Worm (Caenorhabditis elegans) whole organism, L3 larva: ENCODE measurements around the gene F08G2.5.

Experiments used
- aly-2 ChIP-seq: fragments of 150-350 bp; optimal IDR thresholded peaks from 2 replicates; lab custom pipeline; 2014; ENCODE audit warnings: missing biosample characterization, missing genetic modification characterization
- ama-1 ChIP-seq: fragments of 150-350 bp; optimal IDR thresholded peaks from 2 replicates; lab custom pipeline; 2018
- ceh-28 ChIP-seq: fragments of 150-350 bp; optimal IDR thresholded peaks from 2 replicates; lab custom pipeline; 2014; ENCODE audit warnings: missing biosample characterization, missing genetic modification reagents, missing genetic modification characterization
- ceh-82 ChIP-seq: fragments of 150-350 bp; optimal IDR thresholded peaks from 2 replicates; lab custom pipeline; 2014; ENCODE audit warnings: missing biosample characterization, missing genetic modification characterization
- daf-12 ChIP-seq: fragments of 150-350 bp; optimal IDR thresholded peaks from 2 replicates; lab custom pipeline; 2014; ENCODE audit warnings: missing biosample characterization, missing genetic modification reagents, missing genetic modification characterization
- egl-5 ChIP-seq: fragments of 150-350 bp; optimal IDR thresholded peaks from 2 replicates; lab custom pipeline; 2017; ENCODE audit warnings: missing biosample characterization, missing genetic modification reagents, missing genetic modification characterization, inconsistent platforms
- elt-3 ChIP-seq, 3 experiments: fragments of 150-350 bp in 1 of 3; sonication (generic microtip) in 2 of 3; optimal IDR thresholded peaks; 2 replicates in 2 of 3; 4 replicates in 1 of 3; lab custom pipeline; 2014 to 2017; ENCODE audit warnings: missing biosample characterization in 3 of 3, missing genetic modification characterization in 3 of 3
- fkh-10 ChIP-seq: sonication (generic microtip); optimal IDR thresholded peaks from 2 replicates; lab custom pipeline; 2017; ENCODE audit warnings: missing biosample characterization, missing genetic modification reagents, missing genetic modification characterization
- hmg-11 ChIP-seq: sonication (generic microtip); optimal IDR thresholded peaks from 2 replicates; lab custom pipeline; 2016; ENCODE audit warnings: missing genetic modification characterization, missing compliant biosample characterization
- lin-15B ChIP-seq: fragments of 150-350 bp; optimal IDR thresholded peaks from 2 replicates; lab custom pipeline; 2014; ENCODE audit warnings: missing biosample characterization, missing genetic modification characterization
- lin-39 ChIP-seq: fragments of 150-350 bp; optimal IDR thresholded peaks from 2 replicates; lab custom pipeline; 2018; ENCODE audit warnings: missing biosample characterization, missing genetic modification reagents, missing genetic modification characterization
- mdl-1 ChIP-seq: fragments of 150-350 bp; optimal IDR thresholded peaks from 2 replicates; lab custom pipeline; 2014; ENCODE audit warnings: missing biosample characterization, missing genetic modification characterization
- mml-1 ChIP-seq: fragments of 150-350 bp; sonication (generic microtip); optimal IDR thresholded peaks from 3 replicates; lab custom pipeline; 2014; ENCODE audit warnings: missing biosample characterization, missing genetic modification characterization
- nhr-11 ChIP-seq: fragments of 150-350 bp; optimal IDR thresholded peaks from 2 replicates; lab custom pipeline; 2014; ENCODE audit warnings: missing biosample characterization, missing genetic modification characterization
- nhr-12 ChIP-seq: fragments of 150-350 bp; optimal IDR thresholded peaks from 2 replicates; lab custom pipeline; 2014; ENCODE audit warnings: missing biosample characterization, missing genetic modification characterization
- nhr-23 ChIP-seq: fragments of 150-350 bp; optimal IDR thresholded peaks from 2 replicates; lab custom pipeline; 2014; ENCODE audit warnings: missing biosample characterization, missing genetic modification reagents, missing genetic modification characterization
- nhr-237 ChIP-seq: fragments of 150-350 bp; optimal IDR thresholded peaks from 2 replicates; lab custom pipeline; 2014; ENCODE audit warnings: missing biosample characterization, missing genetic modification characterization
- nhr-28 ChIP-seq: fragments of 150-350 bp; optimal IDR thresholded peaks from 2 replicates; lab custom pipeline; 2014; ENCODE audit warnings: missing biosample characterization, missing genetic modification characterization
- nhr-43 ChIP-seq: sonication (generic microtip); optimal IDR thresholded peaks from 2 replicates; lab custom pipeline; 2016; ENCODE audit warnings: mild to moderate bottlenecking, missing genetic modification characterization, missing compliant biosample characterization; ENCODE audit not compliant: poor library complexity, severe bottlenecking
- nhr-77 ChIP-seq: fragments of 150-350 bp; optimal IDR thresholded peaks from 2 replicates; lab custom pipeline; 2014; ENCODE audit warnings: missing biosample characterization, missing genetic modification characterization
- pqm-1 ChIP-seq: fragments of 150-350 bp; optimal IDR thresholded peaks from 2 replicates; lab custom pipeline; 2017; ENCODE audit warnings: missing biosample characterization, missing genetic modification characterization, inconsistent platforms
- snpc-4 ChIP-seq: fragments of 150-350 bp; optimal IDR thresholded peaks from 2 replicates; lab custom pipeline; 2014; ENCODE audit warnings: missing biosample characterization, missing genetic modification characterization
- unc-39 ChIP-seq: sonication (generic microtip); optimal IDR thresholded peaks from 4 replicates; lab custom pipeline; 2017; ENCODE audit warnings: missing biosample characterization, missing genetic modification characterization
- ztf-11 ChIP-seq: fragments of 150-350 bp; optimal IDR thresholded peaks from 2 replicates; lab custom pipeline; 2014; ENCODE audit warnings: missing biosample characterization, missing genetic modification characterization

The F08G2.5 gene

DNA sequence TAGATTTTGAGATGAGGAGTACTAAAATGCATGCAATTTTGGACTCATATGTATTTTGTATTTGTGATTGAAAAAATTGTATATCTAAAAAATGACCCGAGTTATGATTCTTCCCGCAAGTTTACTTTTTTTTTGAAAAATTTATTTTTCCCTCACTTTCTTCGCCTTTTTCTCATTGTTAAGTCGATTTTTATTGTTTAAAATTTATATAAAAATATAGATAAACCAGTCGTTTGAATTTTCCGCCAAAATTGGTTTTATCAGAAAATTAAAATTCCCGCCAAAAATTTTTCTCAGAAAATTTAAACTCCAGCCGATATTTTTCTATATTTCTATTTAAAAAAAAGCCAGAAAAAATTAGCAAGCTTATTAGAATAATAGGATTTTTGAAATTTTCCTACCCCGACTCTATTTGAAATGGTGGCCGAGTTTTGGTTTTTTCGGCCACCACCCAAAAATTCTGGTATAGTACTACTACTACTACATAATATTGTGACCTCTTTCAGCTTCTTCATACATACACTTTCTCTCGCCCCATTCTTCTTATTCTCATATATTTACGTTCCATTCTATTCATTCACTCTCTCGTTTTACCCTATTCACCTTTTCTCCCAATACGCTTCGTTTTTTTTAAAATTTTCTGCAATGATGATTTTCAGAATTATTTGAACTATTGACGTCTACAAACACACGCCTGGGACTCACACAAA lies 41.7 kb downstream of the F08G2.5 start, which contains the start of gene ZK131.11:
Gene ZK131.11, plus strand, starts transcription at position 660 of the 710 bp plus-strand sequence.
- TF ChIP-seq hmg-11 (no peak), ceh-28 (no peak), daf-12 (tag; lab: Kevin White, UChicago) (no peak), snpc-4 (no peak)

- TF ChIP-seq aly-2 (no peak), unc-39 (tag; lab: Kevin White, UChicago) (no peak), nhr-12 (tag; lab: Kevin White, UChicago) (no peak), nhr-77 (tag; lab: Kevin White, UChicago) (no peak), nhr-237 (tag; lab: Kevin White, UChicago) (no peak), elt-3 (tag; optimal IDR thresholded peaks at IDR 0.05; lab: Kevin White, UChicago) (no peak), nhr-23 (tag; lab: Kevin White, UChicago) (no peak), ztf-11 (tag; lab: Kevin White, UChicago) (no peak), egl-5 (tag; lab: Kevin White, UChicago) (peak; percentile 22), fkh-10 (GFP tag; lab: Kevin White, UChicago) (no peak), mdl-1 (tag; lab: Kevin White, UChicago) (no peak), pqm-1 (tag; lab: Kevin White, UChicago) (no peak), nhr-11 (tag; lab: Kevin White, UChicago) (no peak), ceh-82 (tag; lab: Kevin White, UChicago) (no peak), lin-39 (peak; percentile 12)
Measured at ce11 chrII:13789714-13790113, 43.7 kb downstream of the F08G2.5 start.

DNA sequence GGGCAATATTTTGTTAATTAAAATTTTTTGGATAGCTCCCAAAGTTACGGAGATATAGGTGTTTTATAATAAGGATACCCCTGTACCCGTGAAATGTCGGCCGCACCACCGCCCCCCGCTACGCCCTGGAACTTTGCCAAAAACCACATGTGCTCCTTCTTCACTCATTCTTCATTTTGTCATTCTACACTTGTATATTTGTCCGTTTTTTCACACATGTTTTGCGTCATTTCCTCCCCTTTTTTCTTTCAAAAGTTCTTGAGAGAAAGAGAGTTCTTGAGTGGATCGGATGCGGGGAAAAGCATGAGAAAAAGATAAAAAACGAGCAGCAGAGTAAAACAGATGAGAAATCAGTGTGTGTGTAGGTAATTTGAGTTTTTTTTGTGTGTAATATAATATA lies 44.6 kb downstream of the F08G2.5 start:
- TF ChIP-seq lin-15B (tag; lab: Kevin White, UChicago) (no peak), snpc-4 (peak; percentile 13), nhr-11 (tag; lab: Kevin White, UChicago) (no peak), fkh-10 (GFP tag; lab: Kevin White, UChicago) (peak; percentile 15)

DNA sequence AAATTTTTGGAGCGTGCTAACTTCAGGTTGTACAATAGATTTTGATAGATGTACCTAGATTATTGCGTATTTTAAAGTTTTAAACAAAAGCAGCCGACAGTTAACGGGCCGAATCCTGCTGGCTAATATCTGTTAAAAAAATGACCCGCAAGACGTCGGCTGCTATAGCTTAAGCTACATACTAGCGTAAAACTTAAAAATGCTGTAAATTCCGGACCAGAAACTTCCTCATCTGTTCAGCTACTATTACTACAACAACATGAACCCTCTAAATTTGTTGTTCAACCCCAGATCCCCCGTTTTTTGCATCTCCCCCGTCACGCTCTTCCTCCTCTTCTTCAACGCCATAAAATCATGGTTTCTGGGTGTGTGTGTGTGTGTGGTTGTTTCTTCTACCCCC lies 46.5 kb downstream of the F08G2.5 start:
- no peak for TF ChIP-seq nhr-43 (tag; lab: Kevin White, UChicago)
- no peak for TF ChIP-seq daf-12 (tag; lab: Kevin White, UChicago)
- TF ChIP-seq elt-3 (tag; optimal IDR thresholded peaks at IDR 0.05; lab: Kevin White, UChicago): no peak
- TF ChIP-seq aly-2: no peak
- TF ChIP-seq, all 47 proteins: peak for 0

DNA sequence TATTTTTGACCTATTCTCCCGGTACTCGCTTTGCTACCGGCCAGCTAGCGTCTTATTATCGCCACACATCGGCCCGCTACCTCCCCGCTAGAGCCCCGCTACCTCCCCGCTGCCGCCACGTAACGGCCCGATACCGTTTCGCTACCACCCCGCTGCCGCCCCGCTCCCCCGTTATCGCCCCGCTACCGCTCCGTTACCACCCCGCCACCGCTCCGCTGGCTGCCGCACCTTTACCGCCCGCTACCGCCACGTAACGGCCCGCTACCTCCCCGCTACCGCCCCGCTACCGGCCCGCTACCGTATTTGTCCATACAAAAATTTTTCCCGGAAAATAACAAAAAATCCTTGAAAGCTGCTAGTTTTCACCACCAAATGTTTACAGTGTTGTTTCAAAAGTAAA lies 47.8 kb downstream of the F08G2.5 start:
- no peak for TF ChIP-seq mml-1

DNA sequence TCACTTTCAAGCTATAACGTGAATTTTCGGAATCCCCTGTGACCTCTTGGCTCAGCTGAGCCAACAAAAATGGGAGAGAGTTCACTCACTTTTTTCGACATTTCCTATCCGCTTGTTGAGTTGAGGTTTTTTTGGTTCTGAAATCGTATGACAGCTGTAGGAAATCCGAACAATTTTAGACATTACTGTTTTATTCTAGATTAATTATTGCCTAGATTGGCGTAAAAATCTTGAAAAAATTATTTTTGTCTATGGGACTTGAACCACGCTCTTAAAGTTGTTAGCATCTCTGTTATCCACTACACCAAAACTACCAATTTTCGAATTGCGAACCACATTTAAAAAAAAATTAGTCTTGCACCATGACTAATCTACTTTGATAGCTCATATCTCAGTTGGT lies 49.6 kb downstream of the F08G2.5 start, which contains the start of gene C01B9.4:
Gene C01B9.4, minus strand, starts transcription at position 101 of the 400 bp plus-strand sequence.
- TF ChIP-seq ztf-11 (tag; lab: Kevin White, UChicago) (no peak), ama-1 (lab: Kevin White, UChicago) (no peak), nhr-23 (tag; lab: Kevin White, UChicago) (no peak), fkh-10 (GFP tag; lab: Kevin White, UChicago) (no peak), pqm-1 (tag; lab: Kevin White, UChicago) (no peak), nhr-28 (no peak), nhr-43 (tag; lab: Kevin White, UChicago) (no peak), snpc-4 (no peak), ceh-28 (no peak)
- TF ChIP-seq, all 47 proteins: peak for 0
